Worm (Caenorhabditis elegans): ENCODE measurements around the gene nspg-10.

The nspg-10 gene

DNA sequence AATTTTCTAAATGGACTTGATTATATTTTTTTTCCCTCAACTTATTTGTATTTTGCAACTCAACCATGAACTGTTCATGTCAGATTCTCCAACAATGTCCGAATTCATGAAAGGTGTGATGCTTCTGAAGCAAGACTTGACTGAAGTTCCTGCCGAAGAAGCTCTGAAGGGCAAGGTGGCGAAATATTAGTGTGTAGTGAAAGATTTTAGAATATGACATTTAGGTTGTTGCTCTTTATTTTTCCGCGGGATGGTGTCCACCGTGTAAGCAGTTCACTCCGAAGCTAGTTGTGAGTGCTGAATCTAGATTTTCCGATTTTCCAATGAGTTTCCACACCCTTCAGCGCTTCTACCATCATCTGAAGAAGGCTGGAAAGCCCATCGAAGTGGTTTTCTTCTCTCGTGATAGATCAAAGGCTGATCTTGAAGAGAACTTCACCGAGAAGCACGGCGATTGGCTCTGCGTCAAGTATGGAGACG is 46.8 kb downstream of the nspg-10 start, which contains the start of gene F29B9.5:
F29B9.5 (plus strand) TSS at position 51 of the 480 bp plus-strand sequence.
- peak; percentile 9; the same call in 1 of the 2 replicates for TF ChIP-seq F39B2.1 (GFP tag; IDR thresholded peaks at IDR 0.05)
- no peak for TF ChIP-seq F10E7.11 (tag; optimal IDR thresholded peaks at IDR 0.05)
- TF ChIP-seq C06A6.2 (GFP tag; conservative IDR thresholded peaks at IDR 0.05) = no peak
- no peak for TF ChIP-seq let-607 (tag; optimal IDR thresholded peaks at IDR 0.05)
- TF ChIP-seq cebp-2 (GFP tag; IDR thresholded peaks at IDR 0.05) = 0 out of 2 replicates have a peak, but pooled peaks have one; percentile 41
- TF ChIP-seq nfya-2 (GFP tag; IDR thresholded peaks at IDR 0.05) = 0 out of 2 replicates have a peak, but pooled peaks have one; percentile 22
- peak; percentile 62; the same call in 1 of the 2 replicates for TF ChIP-seq lin-26 (GFP tag; IDR thresholded peaks at IDR 0.05)
- peak; percentile 71 for TF ChIP-seq ekl-4 (GFP tag; IDR thresholded peaks at IDR 0.05)
- no peak for TF ChIP-seq cebp-1 (GFP tag; IDR thresholded peaks at IDR 0.05)
- peak; percentile 4 for TF ChIP-seq cebp-1 (tag; optimal IDR thresholded peaks at IDR 0.05)
- peak; percentile 80 for TF ChIP-seq Y53G8AR.9 (GFP tag; conservative IDR thresholded peaks at IDR 0.05)
- TF ChIP-seq madf-10 (tag; optimal IDR thresholded peaks at IDR 0.05) = no peak
- TF ChIP-seq snpc-4 (GFP tag; optimal IDR thresholded peaks at IDR 0.05) = peak; percentile 2
- peak in 1 of 4 experiments; percentile 18 for TF ChIP-seq snpc-4 (tag; optimal IDR thresholded peaks at IDR 0.05)
- peak; percentile 13 for TF ChIP-seq zim-3 (tag; optimal IDR thresholded peaks at IDR 0.05)
- 0 out of 2 replicates have a peak, but pooled peaks have one; percentile 54 for TF ChIP-seq nfyb-1 (GFP tag; IDR thresholded peaks at IDR 0.05)
- TF ChIP-seq ztf-26 (tag; optimal IDR thresholded peaks at IDR 0.05) = no peak
- peak; percentile 86 for TF ChIP-seq B0336.3 (GFP tag; IDR thresholded peaks at IDR 0.05)
- peak; percentile 47 for TF ChIP-seq fkh-3 (tag; optimal IDR thresholded peaks at IDR 0.05)
- no peak for TF ChIP-seq mes-4 (tag; optimal IDR thresholded peaks at IDR 0.05)
- TF ChIP-seq Y79H2A.3 (GFP tag; conservative IDR thresholded peaks at IDR 0.05) = 0 out of 2 replicates have a peak, but pooled peaks have one; percentile 32
- TF ChIP-seq snpc-1.1 (tag; optimal IDR thresholded peaks at IDR 0.05; ENCODE audit: insufficient read depth) = no peak
- TF ChIP-seq xnd-1 (tag; optimal IDR thresholded peaks at IDR 0.05) = peak; percentile 41
- 0 out of 2 replicates have a peak, but pooled peaks have one; percentile 26 for TF ChIP-seq ceh-40 (GFP tag; IDR thresholded peaks at IDR 0.05)
- TF ChIP-seq pbrm-1 (GFP tag; IDR thresholded peaks at IDR 0.05) = peak; percentile 51; the same call in 1 of the 2 replicates
- TF ChIP-seq ama-1 (optimal IDR thresholded peaks at IDR 0.05) = peak; percentile 62
- no peak for TF ChIP-seq ama-1 (GFP tag; optimal IDR thresholded peaks at IDR 0.05)
- peak; percentile 6 for TF ChIP-seq tlf-1 (GFP tag; optimal IDR thresholded peaks at IDR 0.05)
- TF ChIP-seq F33H1.4 (GFP tag; IDR thresholded peaks at IDR 0.05) = peak; percentile 26
- no peak for TF ChIP-seq aptf-2 (GFP tag; conservative IDR thresholded peaks at IDR 0.05)
- TF ChIP-seq ccch-3 (GFP tag; optimal IDR thresholded peaks at IDR 0.05) = no peak
- no peak for TF ChIP-seq somi-1 (GFP tag; optimal IDR thresholded peaks at IDR 0.05)
- 0 out of 2 replicates have a peak, but pooled peaks have one; percentile 9 for TF ChIP-seq D2030.7 (GFP tag; IDR thresholded peaks at IDR 0.05)
- TF ChIP-seq bed-1 (GFP tag; IDR thresholded peaks at IDR 0.05) = no peak
- TF ChIP-seq F22D6.2 (tag; optimal IDR thresholded peaks at IDR 0.05) = no peak
- no peak for TF ChIP-seq hmg-20 (GFP tag; IDR thresholded peaks at IDR 0.05)
- TF ChIP-seq him-1 (tag; optimal IDR thresholded peaks at IDR 0.05) = no peak
- TF ChIP-seq egl-44 (GFP tag; IDR thresholded peaks at IDR 0.05) = no peak
- TF ChIP-seq dox-1 (GFP tag; IDR thresholded peaks at IDR 0.05) = peak; percentile 24; the same call in 1 of the 2 replicates
- peak; percentile 13 for TF ChIP-seq atf-7 (tag; optimal IDR thresholded peaks at IDR 0.05)
- TF ChIP-seq mcd-1 (GFP tag; IDR thresholded peaks at IDR 0.05) = peak; percentile 31; the same call in 1 of the 2 replicates
- TF ChIP-seq madf-6 (GFP tag; IDR thresholded peaks at IDR 0.05) = peak; percentile 68
- TF ChIP-seq F52B5.7 (tag; optimal IDR thresholded peaks at IDR 0.05) = peak; percentile 42
- no peak for TF ChIP-seq attf-6 (GFP tag; IDR thresholded peaks at IDR 0.05)
- peak; percentile 41 for TF ChIP-seq snpc-3.4 (tag; optimal IDR thresholded peaks at IDR 0.05)
- TF ChIP-seq aptf-3 (GFP tag; IDR thresholded peaks at IDR 0.05) = 0 out of 2 replicates have a peak, but pooled peaks have one; percentile 45
- 0 out of 2 replicates have a peak, but pooled peaks have one; percentile 14 for TF ChIP-seq ceh-100 (GFP tag; IDR thresholded peaks at IDR 0.05)
- TF ChIP-seq Y95B8A.8 (GFP tag; IDR thresholded peaks at IDR 0.05) = 0 out of 2 replicates have a peak, but pooled peaks have one; percentile 10

Measured in whole organism, young adult.